Fruit fly (Drosophila melanogaster) whole organism, embryonic: ENCODE results near the gene mh.

Source experiments
- Bdp1 ChIP-seq: fragments of 200-800 bp; sonication (Bioruptor generic); optimal IDR thresholded peaks from 3 replicates; lab custom pipeline; 2016; ENCODE audit warnings: missing biosample characterization, missing genetic modification characterization
- CG10209 ChIP-seq: fragments of 200-800 bp; sonication (Bioruptor generic); optimal IDR thresholded peaks from 3 replicates; lab custom pipeline; 2017; ENCODE audit warnings: missing biosample characterization, mild to moderate bottlenecking, missing genetic modification characterization, missing genetic modification reagents
- CG10565 ChIP-seq: fragments of 200-800 bp; sonication (Bioruptor generic); optimal IDR thresholded peaks from 3 replicates; lab custom pipeline; 2016; ENCODE audit warnings: missing biosample characterization, mild to moderate bottlenecking, missing genetic modification characterization
- CG10654 ChIP-seq: fragments of 200-800 bp; sonication (Bioruptor generic); optimal IDR thresholded peaks from 2 replicates; lab custom pipeline; 2016; ENCODE audit warnings: missing biosample characterization, missing genetic modification characterization
- CG14667 ChIP-seq: fragments of 200-800 bp; sonication (Bioruptor generic); IDR thresholded peaks from 2 replicates; pipeline ENCODE4 v1.3.6; 2022; ENCODE audit warnings: missing biosample characterization, missing genetic modification characterization
- CG14860 ChIP-seq: fragments of 200-800 bp; sonication (Bioruptor generic); IDR thresholded peaks from 3 replicates; pipeline ENCODE4 v1.3.6; 2022; ENCODE audit warnings: missing biosample characterization, missing genetic modification characterization; ENCODE audit not compliant: partially characterized antibody
- CG14965 ChIP-seq: fragments of 200-800 bp; sonication (Bioruptor generic); optimal IDR thresholded peaks from 2 replicates; lab custom pipeline; 2016; ENCODE audit warnings: missing biosample characterization, missing genetic modification characterization, borderline replicate concordance
- CG15269 ChIP-seq: fragments of 200-800 bp; sonication (Bioruptor generic); optimal IDR thresholded peaks from 2 replicates; lab custom pipeline; 2018; ENCODE audit warnings: missing biosample characterization, mild to moderate bottlenecking, missing genetic modification characterization, moderate library complexity
- CG1529 ChIP-seq: fragments of 200-800 bp; sonication (Bioruptor generic); optimal IDR thresholded peaks from 3 replicates; lab custom pipeline; 2018; ENCODE audit warnings: missing biosample characterization, missing genetic modification characterization
- CG16779 ChIP-seq: fragments of 200-800 bp; sonication (Bioruptor generic); IDR thresholded peaks from 2 replicates; pipeline ENCODE4 v1.3.6; 2022; ENCODE audit warnings: missing biosample characterization, missing genetic modification characterization
- CG2120 ChIP-seq: fragments of 200-800 bp; sonication (Bioruptor generic); optimal IDR thresholded peaks from 3 replicates; lab custom pipeline; 2016; ENCODE audit warnings: missing biosample characterization, missing genetic modification characterization
- CG31441 ChIP-seq: fragments of 200-800 bp; sonication (Bioruptor generic); IDR thresholded peaks from 2 replicates; pipeline ENCODE4 v1.3.6; 2022; ENCODE audit warnings: missing biosample characterization, missing genetic modification characterization
- CG32772 ChIP-seq: fragments of 200-800 bp; sonication (Bioruptor generic); IDR thresholded peaks from 2 replicates; pipeline ENCODE4 v1.3.6; 2022; ENCODE audit warnings: missing biosample characterization, missing genetic modification characterization
- CG4328 ChIP-seq: fragments of 200-800 bp; sonication (Bioruptor generic); optimal IDR thresholded peaks from 3 replicates; lab custom pipeline; 2017; ENCODE audit warnings: missing biosample characterization, missing genetic modification reagents, missing genetic modification characterization
- CG4820 ChIP-seq: fragments of 200-800 bp; sonication (Bioruptor generic); optimal IDR thresholded peaks from 3 replicates; lab custom pipeline; 2016; ENCODE audit warnings: missing biosample characterization, missing genetic modification characterization
- CG5180 ChIP-seq: fragments of 200-800 bp; sonication (Bioruptor generic); optimal IDR thresholded peaks from 3 replicates; lab custom pipeline; 2017; ENCODE audit warnings: missing biosample characterization, missing genetic modification characterization, mild to moderate bottlenecking, moderate library complexity, missing genetic modification reagents
- CG5953 ChIP-seq: fragments of 200-800 bp; sonication (Bioruptor generic); IDR thresholded peaks from 2 replicates; pipeline ENCODE4 v1.3.6; 2022; ENCODE audit warnings: missing biosample characterization, missing genetic modification characterization
- CG6791 ChIP-seq: fragments of 200-800 bp; sonication (Bioruptor generic); IDR thresholded peaks from 3 replicates; pipeline ENCODE4 v1.3.6; 2022; ENCODE audit warnings: missing biosample characterization, missing genetic modification characterization; ENCODE audit not compliant: partially characterized antibody
- CG7928 ChIP-seq: fragments of 200-800 bp; sonication (Bioruptor generic); optimal IDR thresholded peaks from 2 replicates; lab custom pipeline; 2017; ENCODE audit warnings: missing biosample characterization, mild to moderate bottlenecking, missing genetic modification characterization
- CG7963 ChIP-seq: fragments of 200-800 bp; sonication (Bioruptor generic); IDR thresholded peaks from 3 replicates; pipeline ENCODE4 v1.3.6; 2022; ENCODE audit warnings: missing biosample characterization, missing genetic modification characterization; ENCODE audit not compliant: partially characterized antibody
- CG8290 ChIP-seq, 3 experiments: fragments of 200-800 bp; sonication (Bioruptor generic); optimal IDR thresholded peaks; 2 replicates each; lab custom pipeline; 2016 to 2019; ENCODE audit warnings: missing biosample characterization in 3 of 3, missing genetic modification characterization in 3 of 3, mild to moderate bottlenecking in 2 of 3, moderate library complexity in 1 of 3
- CG8359 ChIP-seq: fragments of 200-800 bp; sonication (Bioruptor generic); optimal IDR thresholded peaks from 2 replicates; lab custom pipeline; 2017; ENCODE audit warnings: missing biosample characterization, mild to moderate bottlenecking, missing genetic modification characterization, borderline replicate concordance
- CG8478 ChIP-seq: fragments of >200 bp; optimal IDR thresholded peaks from 2 replicates; lab custom pipeline; 2018
- CG8924 ChIP-seq: fragments of 200-800 bp; optimal IDR thresholded peaks from 3 replicates; lab custom pipeline; 2019; ENCODE audit warnings: missing biosample characterization, mild to moderate bottlenecking, missing genetic modification characterization, moderate library complexity
- CG9437 ChIP-seq: fragments of 200-800 bp; sonication (Bioruptor generic); optimal IDR thresholded peaks from 2 replicates; lab custom pipeline; 2018; ENCODE audit warnings: missing biosample characterization, mild to moderate bottlenecking, missing genetic modification characterization
- Chrac-16 ChIP-seq: fragments of 200-800 bp; sonication (Bioruptor generic); optimal IDR thresholded peaks from 3 replicates; lab custom pipeline; 2016; ENCODE audit warnings: missing biosample characterization, missing genetic modification characterization
- D19A ChIP-seq: fragments of 200-800 bp; optimal IDR thresholded peaks from 3 replicates; lab custom pipeline; 2019; ENCODE audit warnings: missing biosample characterization, mild to moderate bottlenecking, missing genetic modification characterization, moderate library complexity
- Doc3 ChIP-seq: fragments of 200-800 bp; sonication (Bioruptor generic); IDR thresholded peaks from 3 replicates; pipeline ENCODE4 v1.3.6; 2022; ENCODE audit warnings: missing biosample characterization, missing genetic modification characterization; ENCODE audit not compliant: partially characterized antibody
- GATAe ChIP-seq: fragments of 200-800 bp; sonication (Bioruptor generic); conservative IDR thresholded peaks from 2 replicates; pipeline ENCODE4 v1.3.6; 2022; ENCODE audit warnings: missing biosample characterization, missing genetic modification characterization
- Poxn ChIP-seq: fragments of 200-800 bp; sonication (Bioruptor generic); IDR thresholded peaks from 2 replicates; pipeline ENCODE4 v1.3.6; 2022; ENCODE audit warnings: missing biosample characterization, missing genetic modification characterization
- Ravus ChIP-seq: fragments of 200-800 bp; sonication (Bioruptor generic); IDR thresholded peaks from 2 replicates; pipeline ENCODE4 v1.3.6; 2022; ENCODE audit warnings: missing biosample characterization, missing genetic modification characterization
- Sin3A ChIP-seq: fragments of >200 bp; optimal IDR thresholded peaks from 2 replicates; lab custom pipeline; 2018
- Taf1 ChIP-seq: fragments of 200-800 bp; sonication (Bioruptor generic); IDR thresholded peaks from 2 replicates; pipeline ENCODE4 v1.3.6; 2022; ENCODE audit warnings: missing biosample characterization, missing genetic modification characterization
- YL-1 ChIP-seq: fragments of 200-800 bp; sonication (Bioruptor generic); optimal IDR thresholded peaks from 3 replicates; lab custom pipeline; 2017; ENCODE audit warnings: missing biosample characterization, mild to moderate bottlenecking, missing genetic modification characterization
- bowl ChIP-seq: fragments of 200-800 bp; sonication (Bioruptor generic); IDR thresholded peaks from 2 replicates; pipeline ENCODE4 v1.3.6; 2022; ENCODE audit warnings: missing biosample characterization, missing genetic modification characterization
- ems ChIP-seq: fragments of 200-800 bp; sonication (Bioruptor generic); optimal IDR thresholded peaks from 3 replicates; lab custom pipeline; 2016; ENCODE audit warnings: missing biosample characterization, missing genetic modification characterization
- esg ChIP-seq: fragments of 200-800 bp; sonication (Bioruptor generic); conservative IDR thresholded peaks from 2 replicates; pipeline ENCODE4 v1.3.6; 2022; ENCODE audit warnings: missing biosample characterization, missing genetic modification characterization
- kay ChIP-seq: fragments of 200-800 bp; sonication (Bioruptor generic); optimal IDR thresholded peaks from 2 replicates; lab custom pipeline; 2016; ENCODE audit warnings: missing biosample characterization, missing genetic modification characterization
- oc ChIP-seq: fragments of 200-800 bp; sonication (Bioruptor generic); optimal IDR thresholded peaks from 2 replicates; lab custom pipeline; 2018; ENCODE audit warnings: missing biosample characterization, mild to moderate bottlenecking, missing genetic modification characterization, moderate library complexity
- pzg ChIP-seq: fragments of 200-800 bp; sonication (Bioruptor generic); optimal IDR thresholded peaks from 3 replicates; lab custom pipeline; 2018; ENCODE audit warnings: missing biosample characterization, mild to moderate bottlenecking, missing genetic modification characterization, moderate library complexity
- run ChIP-seq: fragments of 200-800 bp; sonication (Bioruptor generic); optimal IDR thresholded peaks from 3 replicates; lab custom pipeline; 2018; ENCODE audit warnings: missing biosample characterization, mild to moderate bottlenecking, missing genetic modification characterization
- schlank ChIP-seq: fragments of 200-800 bp; sonication (Bioruptor generic); optimal IDR thresholded peaks from 2 replicates; lab custom pipeline; 2018; ENCODE audit warnings: missing biosample characterization, mild to moderate bottlenecking, missing genetic modification characterization
- sisA ChIP-seq: fragments of 200-800 bp; sonication (Bioruptor generic); IDR thresholded peaks from 2 replicates; pipeline ENCODE4 v1.3.6; 2022; ENCODE audit warnings: missing biosample characterization, missing genetic modification characterization
- stc ChIP-seq: fragments of 200-800 bp; sonication (Bioruptor generic); IDR thresholded peaks from 2 replicates; pipeline ENCODE4 v1.3.6; 2022; ENCODE audit warnings: missing biosample characterization, missing genetic modification characterization
- tap ChIP-seq: fragments of 200-800 bp; optimal IDR thresholded peaks from 3 replicates; lab custom pipeline; 2019; ENCODE audit warnings: missing biosample characterization, mild to moderate bottlenecking, missing genetic modification characterization, moderate library complexity
- tll ChIP-seq, 2 experiments: fragments of 200-800 bp in 1 of 2; fragments of >200 bp in 1 of 2; sonication (Bioruptor generic) in 1 of 2; optimal IDR thresholded peaks; 2 replicates each; lab custom pipeline; 2017 to 2019; ENCODE audit warnings: missing biosample characterization in 2 of 2, missing genetic modification characterization in 2 of 2, mild to moderate bottlenecking in 1 of 2, moderate library complexity in 1 of 2
- usp ChIP-seq: fragments of >200 bp; optimal IDR thresholded peaks from 2 replicates; lab custom pipeline; 2017; ENCODE audit warnings: missing biosample characterization, missing genetic modification characterization
- vnd ChIP-seq: fragments of 200-800 bp; sonication (Bioruptor generic); IDR thresholded peaks from 3 replicates; pipeline ENCODE4 v1.3.6; 2022; ENCODE audit warnings: missing biosample characterization, missing genetic modification characterization; ENCODE audit not compliant: partially characterized antibody
- vvl ChIP-seq: fragments of 200-800 bp; sonication (Bioruptor generic); IDR thresholded peaks from 2 replicates; pipeline ENCODE4 v1.3.6; 2022; ENCODE audit warnings: missing biosample characterization, missing genetic modification characterization
- yki ChIP-seq: fragments of >200 bp; optimal IDR thresholded peaks from 3 replicates; lab custom pipeline; 2018
- z ChIP-seq: fragments of 200-800 bp; sonication (Bioruptor generic); IDR thresholded peaks from 3 replicates; pipeline ENCODE4 v1.3.6; 2022; ENCODE audit warnings: missing biosample characterization, missing genetic modification characterization
- zfh2 ChIP-seq: fragments of 200-800 bp; sonication (Bioruptor generic); optimal IDR thresholded peaks from 2 replicates; lab custom pipeline; 2016; ENCODE audit warnings: missing biosample characterization, missing genetic modification characterization

mh gene

DNA sequence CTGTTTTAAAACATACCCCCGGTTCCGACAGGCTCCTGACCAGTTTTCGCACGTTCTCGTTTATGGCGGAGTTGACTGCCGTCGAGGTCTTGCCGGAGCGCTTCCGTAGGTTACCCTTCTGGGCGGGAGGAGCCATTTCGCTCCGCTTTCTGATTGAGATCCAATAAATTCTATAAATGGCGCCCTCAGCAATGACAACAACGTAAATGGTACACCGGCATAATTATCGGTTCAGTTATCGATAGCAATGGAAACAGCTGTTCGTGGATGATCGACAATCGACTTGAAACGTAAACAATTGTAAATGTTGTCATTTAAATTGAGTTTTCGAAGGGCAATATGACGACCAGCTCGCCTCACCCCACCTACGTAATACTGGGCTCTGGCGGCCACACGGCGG is 3.3 kb downstream of the mh start, which contains the start of the genes Grip128 and Alg14 (continued):
- no peak for TF ChIP-seq CG14965
- no peak for TF ChIP-seq run
- no peak for TF ChIP-seq CG7928
- no peak for TF ChIP-seq sisA (GFP tag; lab: Robert Waterston, UW)
- no peak for TF ChIP-seq yki (lab: Kevin White, UChicago)
- peak; percentile 52; the same call in 1 of the 3 replicates for TF ChIP-seq CG14860 (GFP tag; lab: Robert Waterston, UW)
- no peak for TF ChIP-seq CG4328 (GFP tag; lab: Kevin White, UChicago)
- no peak for TF ChIP-seq GATAe (GFP tag; lab: Robert Waterston, UW)
- TF ChIP-seq Bdp1: no peak
- TF ChIP-seq YL-1: no peak
- no peak for TF ChIP-seq CG31441 (GFP tag; lab: Robert Waterston, UW)
- no peak for TF ChIP-seq Ravus (GFP tag; lab: Robert Waterston, UW)
- TF ChIP-seq CG8290 (GFP tag; optimal IDR thresholded peaks at IDR 0.05; lab: Kevin White, UChicago): no peak
- no peak for TF ChIP-seq CG8290 (tag; optimal IDR thresholded peaks at IDR 0.05; lab: Kevin White, UChicago)
- no peak for TF ChIP-seq CG16779 (GFP tag; lab: Robert Waterston, UW)
- no peak for TF ChIP-seq kay (GFP tag; lab: Kevin White, UChicago)
- no peak for TF ChIP-seq tll (GFP tag; optimal IDR thresholded peaks at IDR 0.05; lab: Kevin White, UChicago)
- TF ChIP-seq CG14667 (GFP tag; lab: Robert Waterston, UW): no peak
- TF ChIP-seq CG5180 (GFP tag; lab: Kevin White, UChicago): no peak
- no peak for TF ChIP-seq schlank (tag; lab: Kevin White, UChicago)
- TF ChIP-seq CG7963 (GFP tag; lab: Robert Waterston, UW): 0 out of 3 replicates have a peak, but pooled peaks have one; percentile 17
- TF ChIP-seq z: no peak
- no peak for TF ChIP-seq CG8924 (tag; lab: Kevin White, UChicago)
- no peak for TF ChIP-seq CG32772
- no peak for TF ChIP-seq bowl (GFP tag; lab: Robert Waterston, UW)
- no peak for TF ChIP-seq Poxn (GFP tag; lab: Robert Waterston, UW)
- TF ChIP-seq pzg (GFP tag; lab: Kevin White, UChicago): peak; percentile 27
- TF ChIP-seq CG10654 (GFP tag; lab: Kevin White, UChicago): no peak
- no peak for TF ChIP-seq CG1529 (GFP tag; lab: Kevin White, UChicago)
- TF ChIP-seq Doc3 (GFP tag; lab: Robert Waterston, UW): peak; percentile 49; the same call in 1 of the 3 replicates
- TF ChIP-seq CG15269: no peak
- TF ChIP-seq zfh2 (GFP tag; lab: Kevin White, UChicago): no peak
- no peak for TF ChIP-seq CG2120
- TF ChIP-seq CG10565: no peak
- TF ChIP-seq CG9437 (GFP tag; lab: Kevin White, UChicago): peak; percentile 51
- no peak for TF ChIP-seq CG8478 (lab: Kevin White, UChicago)
- TF ChIP-seq CG8359 (GFP tag; lab: Kevin White, UChicago): no peak
- TF ChIP-seq CG4820 (GFP tag; lab: Kevin White, UChicago): no peak
- no peak for TF ChIP-seq stc
- no peak for TF ChIP-seq Sin3A (lab: Kevin White, UChicago)
- TF ChIP-seq CG10209 (GFP tag; lab: Kevin White, UChicago): no peak
- TF ChIP-seq esg (GFP tag; lab: Robert Waterston, UW): no peak
- no peak for TF ChIP-seq oc (tag; lab: Kevin White, UChicago)
- no peak for TF ChIP-seq ems (GFP tag; lab: Kevin White, UChicago)
- no peak for TF ChIP-seq Taf1 (GFP tag; lab: Robert Waterston, UW)
- no peak for TF ChIP-seq tap (tag; lab: Kevin White, UChicago)
- TF ChIP-seq CG5953: no peak
- no peak for TF ChIP-seq usp
- TF ChIP-seq vnd (GFP tag; lab: Robert Waterston, UW): 0 out of 3 replicates have a peak, but pooled peaks have one; percentile 29
- TF ChIP-seq vvl: no peak
- TF ChIP-seq D19A (tag; lab: Kevin White, UChicago): no peak
- no peak for TF ChIP-seq Chrac-16 (GFP tag; lab: Kevin White, UChicago)
- peak; percentile 69; the same call in 2 of the 3 replicates for TF ChIP-seq CG6791 (GFP tag; lab: Robert Waterston, UW)
